Fruit fly (Drosophila melanogaster) whole organism: ENCODE results near the gene Mlp84B.

Experiments used
- CG8478 ChIP-seq: fragments of >200 bp; optimal IDR thresholded peaks from 2 replicates; lab custom pipeline; 2018; ENCODE audit warnings: inconsistent platforms
- Dll ChIP-seq: fragments of >200 bp; optimal IDR thresholded peaks from 2 replicates; lab custom pipeline; 2017
- pan ChIP-seq: fragments of >200 bp; optimal IDR thresholded peaks from 2 replicates; lab custom pipeline; 2017
- psq ChIP-seq: fragments of >200 bp; optimal IDR thresholded peaks from 2 replicates; lab custom pipeline; 2017
- usp ChIP-seq: fragments of >200 bp; optimal IDR thresholded peaks from 2 replicates; lab custom pipeline; 2017; ENCODE audit warnings: missing biosample characterization, missing genetic modification characterization, mixed read lengths

DNA sequence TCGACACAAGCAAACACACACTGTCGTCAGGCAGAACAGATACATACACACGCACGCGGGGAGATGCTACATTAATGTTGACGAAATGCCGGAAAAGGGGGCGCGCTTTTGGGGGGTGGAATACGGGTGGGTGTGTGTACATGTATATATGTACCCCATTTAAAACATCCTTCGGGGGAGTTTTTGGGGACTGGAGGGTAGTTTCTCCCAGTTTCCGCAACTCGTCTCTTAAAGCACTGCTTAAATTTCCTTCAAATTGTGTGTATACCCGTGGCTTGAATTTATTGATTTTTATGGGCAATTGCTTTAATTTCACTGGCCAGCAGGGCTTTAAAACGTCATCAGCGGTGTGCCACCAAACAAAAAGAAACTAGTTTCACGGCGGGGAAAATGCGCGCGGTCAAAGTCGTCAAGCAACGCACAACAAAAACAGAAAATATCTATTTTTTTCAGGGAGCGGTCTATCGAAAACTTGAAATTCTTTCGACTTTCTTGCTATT, 5.6 kb upstream of the Mlp84B start:
- TF ChIP-seq psq (lab: Kevin White, UChicago) (no peak), usp (GFP tag; lab: Kevin White, UChicago) (no peak), pan (lab: Kevin White, UChicago) (no peak), Dll (lab: Kevin White, UChicago) (no peak), CG8478 (lab: Kevin White, UChicago) (no peak)
